Worm (Caenorhabditis elegans) whole organism, L1 larva: ENCODE results near the gene F54D12.10.
A peak's percentile ranks its signal among the peaks of the same experiment; 100 is the strongest.

Source experiments
- C16A3.4 ChIP-seq: fragments of 150-350 bp; optimal IDR thresholded peaks from 2 replicates; lab custom pipeline; 2014; ENCODE audit warnings: missing biosample characterization, missing genetic modification characterization
- F16B12.6 ChIP-seq: fragments of 150-350 bp; optimal IDR thresholded peaks from 2 replicates; lab custom pipeline; 2014; ENCODE audit warnings: missing biosample characterization, missing genetic modification characterization
- aha-1 ChIP-seq: fragments of 150-350 bp; optimal IDR thresholded peaks from 2 replicates; lab custom pipeline; 2014; ENCODE audit warnings: missing biosample characterization, missing genetic modification characterization
- blmp-1 ChIP-seq: fragments of 150-350 bp; optimal IDR thresholded peaks from 2 replicates; lab custom pipeline; 2014; ENCODE audit warnings: missing biosample characterization, missing genetic modification characterization
- ces-1 ChIP-seq: fragments of 150-350 bp; optimal IDR thresholded peaks from 2 replicates; lab custom pipeline; 2014; ENCODE audit warnings: missing biosample characterization, missing genetic modification reagents, missing genetic modification characterization
- dpl-1 ChIP-seq, 3 experiments: fragments of 150-350 bp in 2 of 3; sonication (generic microtip) in 1 of 3; optimal IDR thresholded peaks; 2 replicates each; lab custom pipeline; 2014 to 2017; ENCODE audit warnings: missing biosample characterization in 3 of 3, missing genetic modification characterization in 3 of 3, missing genetic modification reagents in 3 of 3
- dsc-1 ChIP-seq: sonication (generic microtip); optimal IDR thresholded peaks from 2 replicates; lab custom pipeline; 2016; ENCODE audit warnings: mild to moderate bottlenecking, missing genetic modification characterization, missing compliant biosample characterization
- efl-1 ChIP-seq, 4 experiments: fragments of 150-350 bp; optimal IDR thresholded peaks in 3 of 4; peaks in 1 of 4; 1 replicate in 1 of 4; 2 replicates in 3 of 4; lab custom pipeline; 2014; ENCODE audit warnings: missing biosample characterization in 2 of 4, missing genetic modification characterization in 2 of 4, missing genetic modification reagents in 2 of 4
- elt-2 ChIP-seq: sonication (generic microtip); optimal IDR thresholded peaks from 2 replicates; lab custom pipeline; 2016; ENCODE audit warnings: missing genetic modification characterization, mild to moderate bottlenecking, inconsistent platforms, missing compliant biosample characterization, missing genetic modification reagents
- fkh-4 ChIP-seq: sonication (generic microtip); optimal IDR thresholded peaks from 2 replicates; lab custom pipeline; 2016; ENCODE audit warnings: missing compliant biosample characterization, missing genetic modification characterization, borderline replicate concordance
- fos-1 ChIP-seq: fragments of 150-350 bp; optimal IDR thresholded peaks from 2 replicates; lab custom pipeline; 2014; ENCODE audit warnings: missing biosample characterization, missing genetic modification characterization
- grh-1 ChIP-seq: fragments of 200-800 bp; sonication (Bioruptor generic); IDR thresholded peaks from 2 replicates; pipeline ENCODE4 v1.3.6; 2022; ENCODE audit warnings: missing genetic modification reagents, missing genetic modification characterization, missing compliant biosample characterization
- hlh-17 ChIP-seq: fragments of 200-800 bp; sonication (Bioruptor generic); optimal IDR thresholded peaks from 2 replicates; lab custom pipeline; 2018; ENCODE audit warnings: missing genetic modification characterization, mild to moderate bottlenecking, missing compliant biosample characterization, moderate library complexity, borderline replicate concordance
- hlh-4 ChIP-seq: sonication (generic microtip); optimal IDR thresholded peaks from 2 replicates; lab custom pipeline; 2016; ENCODE audit warnings: mild to moderate bottlenecking, missing genetic modification characterization, missing compliant biosample characterization
- isw-1 ChIP-seq: fragments of 200-800 bp; sonication (Bioruptor generic); IDR thresholded peaks from 2 replicates; pipeline ENCODE4 v1.3.6; 2022; ENCODE audit warnings: missing genetic modification characterization, missing compliant biosample characterization
- jun-1 ChIP-seq: fragments of 150-350 bp; optimal IDR thresholded peaks from 2 replicates; lab custom pipeline; 2014; ENCODE audit warnings: missing biosample characterization, missing genetic modification reagents, missing genetic modification characterization
- lin-14 ChIP-seq: fragments of 200-800 bp; sonication (Bioruptor generic); optimal IDR thresholded peaks from 2 replicates; lab custom pipeline; 2018; ENCODE audit warnings: mild to moderate bottlenecking, missing genetic modification characterization, moderate library complexity, missing compliant biosample characterization
- lin-35 ChIP-seq, 2 experiments: fragments of 150-350 bp; optimal IDR thresholded peaks; 2 replicates each; lab custom pipeline; 2014; ENCODE audit warnings: missing biosample characterization in 2 of 2, missing genetic modification characterization in 2 of 2, missing genetic modification reagents in 2 of 2
- lir-3 ChIP-seq: sonication (generic microtip); optimal IDR thresholded peaks from 2 replicates; lab custom pipeline; 2016; ENCODE audit warnings: mild to moderate bottlenecking, missing genetic modification characterization, moderate library complexity, missing compliant biosample characterization; ENCODE audit not compliant: poor library complexity
- mep-1 ChIP-seq: fragments of 150-350 bp; optimal IDR thresholded peaks from 2 replicates; lab custom pipeline; 2014; ENCODE audit warnings: missing biosample characterization, missing genetic modification characterization
- nhr-19 ChIP-seq: fragments of 200-800 bp; sonication (Bioruptor generic); conservative IDR thresholded peaks from 2 replicates; pipeline ENCODE4 v1.3.6; 2022; ENCODE audit warnings: missing genetic modification characterization, missing compliant biosample characterization
- nhr-47 ChIP-seq: sonication (generic microtip); optimal IDR thresholded peaks from 2 replicates; lab custom pipeline; 2016; ENCODE audit warnings: mild to moderate bottlenecking, missing genetic modification characterization, moderate library complexity, missing compliant biosample characterization
- nhr-76 ChIP-seq: sonication (generic microtip); optimal IDR thresholded peaks from 2 replicates; lab custom pipeline; 2017; ENCODE audit warnings: missing biosample characterization, missing genetic modification characterization
- nhr-85 ChIP-seq: sonication (generic microtip); peaks from one replicate; lab custom pipeline; 2016; ENCODE audit warnings: missing genetic modification characterization, inconsistent platforms, missing compliant biosample characterization
- nhr-90 ChIP-seq: sonication (generic microtip); optimal IDR thresholded peaks from 2 replicates; lab custom pipeline; 2016; ENCODE audit warnings: mild to moderate bottlenecking, missing genetic modification characterization, missing compliant biosample characterization; ENCODE audit not compliant: poor library complexity
- pqm-1 ChIP-seq: sonication (generic microtip); optimal IDR thresholded peaks from 3 replicates; lab custom pipeline; 2017; ENCODE audit warnings: missing biosample characterization, missing genetic modification characterization
- rnt-1 ChIP-seq: sonication (generic microtip); optimal IDR thresholded peaks from 2 replicates; lab custom pipeline; 2016; ENCODE audit warnings: mild to moderate bottlenecking, missing genetic modification characterization, moderate library complexity, missing compliant biosample characterization
- sox-4 ChIP-seq: sonication (generic microtip); optimal IDR thresholded peaks from 2 replicates; lab custom pipeline; 2016; ENCODE audit warnings: missing genetic modification characterization, missing compliant biosample characterization
- sup-37 ChIP-seq: fragments of 200-800 bp; sonication (Bioruptor generic); optimal IDR thresholded peaks from 2 replicates; lab custom pipeline; 2018; ENCODE audit warnings: mild to moderate bottlenecking, missing genetic modification characterization, missing compliant biosample characterization
- tbx-2 ChIP-seq: sonication (generic microtip); optimal IDR thresholded peaks from 2 replicates; lab custom pipeline; 2016; ENCODE audit warnings: missing genetic modification characterization, missing compliant biosample characterization
- tlp-1 ChIP-seq: fragments of 150-350 bp; optimal IDR thresholded peaks from 2 replicates; lab custom pipeline; 2014; ENCODE audit warnings: missing biosample characterization, missing genetic modification characterization
- xbp-1 ChIP-seq: sonication (generic microtip); optimal IDR thresholded peaks from 2 replicates; lab custom pipeline; 2016; ENCODE audit warnings: missing genetic modification characterization, missing compliant biosample characterization
- zag-1 ChIP-seq: fragments of 150-350 bp; optimal IDR thresholded peaks from 2 replicates; lab custom pipeline; 2014; ENCODE audit warnings: missing biosample characterization, missing genetic modification characterization
- ztf-11 ChIP-seq, 2 experiments: sonication (generic microtip); optimal IDR thresholded peaks; 2 replicates each; lab custom pipeline; 2016 to 2017; ENCODE audit warnings: missing genetic modification characterization in 2 of 2, missing biosample characterization in 1 of 2, missing compliant biosample characterization in 1 of 2

F54D12.10 gene

DNA sequence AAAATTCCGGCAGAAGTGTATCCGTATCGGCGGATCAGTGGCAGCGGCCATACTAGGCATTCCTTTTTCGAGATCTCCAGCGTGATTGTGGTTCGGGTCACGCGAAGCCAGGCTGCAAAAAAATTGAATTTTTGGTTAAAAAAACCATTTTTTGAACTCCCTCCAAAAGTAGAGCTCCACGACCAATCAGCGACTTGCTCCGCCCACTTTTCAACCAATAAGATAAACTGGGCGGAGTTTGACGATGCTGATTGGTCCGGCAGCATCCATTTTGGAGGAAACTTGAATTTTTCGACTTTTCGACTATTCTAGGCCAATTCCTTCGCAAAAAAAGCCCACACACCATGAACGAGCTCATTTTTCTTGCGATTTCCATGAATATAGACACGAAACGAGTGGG lies 3.7 kb downstream of the F54D12.10 start:
- TF ChIP-seq fos-1 (tag; lab: Kevin White, UChicago): no peak
- TF ChIP-seq F16B12.6 (tag; lab: Kevin White, UChicago): no peak
- no peak for TF ChIP-seq hlh-17 (GFP tag; lab: Kevin White, UChicago)
- TF ChIP-seq dpl-1 (GFP tag; optimal IDR thresholded peaks at IDR 0.05; lab: Kevin White, UChicago): no peak
- no peak for TF ChIP-seq isw-1
- TF ChIP-seq nhr-85 (tag; lab: Kevin White, UChicago): peak; percentile 14
- TF ChIP-seq, all 84 proteins: peak for 1

DNA sequence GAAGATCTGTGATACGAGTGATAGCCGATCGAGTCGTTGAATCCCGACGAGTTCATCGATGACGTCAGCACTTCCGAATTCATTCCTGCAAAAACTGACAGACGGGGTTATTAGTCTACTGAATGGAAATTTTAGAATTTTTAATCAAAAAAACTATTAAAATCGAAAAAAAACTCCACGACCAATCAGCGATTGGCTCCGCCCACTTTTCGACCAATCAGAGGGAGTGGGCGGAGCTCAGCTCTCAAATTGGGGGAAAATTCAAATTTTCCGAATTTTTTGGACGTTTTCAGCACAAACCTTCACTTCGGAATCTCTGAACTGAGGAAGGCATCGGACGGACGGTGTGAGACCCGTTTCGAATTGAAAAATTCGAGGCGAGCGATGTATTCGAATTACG lies 5.2 kb downstream of the F54D12.10 start:
- TF ChIP-seq efl-1 (optimal IDR thresholded peaks at IDR 0.05; lab: Kevin White, UChicago) (no peak), efl-1 (GFP tag; optimal IDR thresholded peaks at IDR 0.05 in 1 of 2; lab: Kevin White, UChicago) (peak in 1 of 2 experiments; percentile 18), C16A3.4 (no peak)
- TF ChIP-seq, all 84 proteins: peak for 1

DNA sequence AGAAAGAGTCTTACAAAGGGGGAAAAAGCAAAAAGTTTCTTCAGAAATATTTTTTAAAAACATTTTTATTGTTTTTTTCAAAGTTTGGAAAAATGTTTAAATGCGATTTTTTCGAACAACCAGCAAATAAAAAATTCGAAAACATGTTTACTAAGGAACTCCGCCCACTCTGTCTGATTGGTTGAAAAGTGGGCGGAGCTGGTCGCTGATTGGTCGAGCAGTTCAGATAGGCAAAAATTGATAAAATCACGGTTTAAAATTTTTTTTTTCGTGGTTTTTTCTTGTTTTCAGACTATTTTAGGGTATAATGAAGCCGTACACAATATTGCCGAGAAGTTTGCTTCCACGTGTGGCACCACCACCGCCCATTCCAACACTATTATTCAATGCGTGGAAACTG lies 6.0 kb downstream of the F54D12.10 start:
- peak; percentile 52 for TF ChIP-seq nhr-85 (tag; lab: Kevin White, UChicago)
- TF ChIP-seq grh-1 (GFP tag; lab: Robert Waterston, UW): no peak
- TF ChIP-seq rnt-1: no peak

DNA sequence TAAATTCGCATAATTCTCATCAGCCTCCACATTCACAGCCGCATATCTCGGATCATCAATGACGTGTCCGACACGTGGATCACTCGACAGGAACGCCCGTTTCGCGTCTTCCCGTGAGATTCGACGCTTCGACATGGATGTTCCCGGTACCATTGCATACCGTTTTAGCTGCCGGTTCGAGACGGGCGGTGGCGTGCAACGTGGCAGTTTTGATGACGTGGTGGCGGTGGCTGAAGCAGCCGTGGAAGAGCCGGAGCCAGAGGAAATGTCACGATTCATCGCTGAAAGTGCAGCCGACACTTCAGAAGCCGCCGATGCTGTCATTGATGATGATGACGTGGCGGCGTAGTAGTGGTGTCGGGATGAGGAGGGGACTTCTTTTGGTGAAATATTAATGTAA lies 6.6 kb downstream of the F54D12.10 start:
- peak in 1 of 2 experiments; percentile 0 for TF ChIP-seq ztf-11 (tag; optimal IDR thresholded peaks at IDR 0.05; lab: Kevin White, UChicago)
- no peak for TF ChIP-seq sox-4 (tag; lab: Kevin White, UChicago)
- TF ChIP-seq nhr-47 (tag; lab: Kevin White, UChicago): no peak

DNA sequence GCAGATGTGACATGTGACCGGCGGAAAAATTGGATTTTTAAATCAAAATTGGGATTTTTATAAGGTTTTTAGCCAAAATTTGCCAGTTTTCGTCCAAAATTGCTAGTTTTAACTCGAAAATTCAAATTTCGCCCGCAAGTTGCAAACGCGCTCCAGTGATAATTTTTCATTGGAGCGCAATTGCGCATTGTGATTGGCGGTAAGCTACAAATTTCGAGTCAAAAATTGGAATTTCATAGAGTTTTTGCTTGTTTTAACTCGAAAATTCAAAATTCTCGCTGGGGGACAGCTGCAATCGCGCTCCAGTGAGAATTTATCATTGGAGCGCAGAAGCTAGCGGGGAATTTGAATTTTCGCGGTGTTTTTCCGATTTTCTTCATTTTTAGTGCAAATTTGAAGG lies 8.8 kb downstream of the F54D12.10 start:
- TF ChIP-seq lir-3 (tag; lab: Kevin White, UChicago) (no peak), elt-2 (tag; lab: Kevin White, UChicago) (no peak), sup-37 (GFP tag; lab: Kevin White, UChicago) (no peak), nhr-76 (no peak), hlh-4 (tag; lab: Kevin White, UChicago) (no peak), ces-1 (GFP tag; lab: Kevin White, UChicago) (no peak), tbx-2 (tag; lab: Kevin White, UChicago) (no peak), blmp-1 (tag; lab: Kevin White, UChicago) (no peak), fkh-4 (tag; lab: Kevin White, UChicago) (no peak), nhr-47 (tag; lab: Kevin White, UChicago) (no peak), aha-1 (tag; lab: Kevin White, UChicago) (no peak), nhr-90 (tag; lab: Kevin White, UChicago) (no peak)

DNA sequence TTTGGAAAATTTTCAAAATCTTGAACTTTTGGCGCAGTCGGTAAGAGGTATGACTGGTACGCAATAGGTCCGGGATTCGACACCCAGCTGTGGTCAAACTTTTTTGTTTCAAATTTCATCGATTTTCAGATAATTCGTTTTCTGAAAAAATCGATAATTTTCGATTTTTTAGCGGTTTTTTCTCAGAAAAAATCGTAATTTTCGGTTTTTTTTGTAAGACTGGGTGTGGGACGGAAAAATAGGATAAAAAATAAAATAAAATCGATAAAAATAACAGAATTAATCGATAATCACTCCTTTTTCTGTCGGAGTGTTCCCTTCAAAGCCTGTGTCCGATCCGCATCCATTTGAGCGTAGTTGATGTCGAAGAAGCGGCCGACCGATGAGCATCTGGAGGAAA lies 9.4 kb downstream of the F54D12.10 start:
- TF ChIP-seq nhr-19 (GFP tag; lab: Robert Waterston, UW) (no peak), jun-1 (tag; lab: Kevin White, UChicago) (no peak), lin-35 (GFP tag; optimal IDR thresholded peaks at IDR 0.05; lab: Kevin White, UChicago) (no peak)

DNA sequence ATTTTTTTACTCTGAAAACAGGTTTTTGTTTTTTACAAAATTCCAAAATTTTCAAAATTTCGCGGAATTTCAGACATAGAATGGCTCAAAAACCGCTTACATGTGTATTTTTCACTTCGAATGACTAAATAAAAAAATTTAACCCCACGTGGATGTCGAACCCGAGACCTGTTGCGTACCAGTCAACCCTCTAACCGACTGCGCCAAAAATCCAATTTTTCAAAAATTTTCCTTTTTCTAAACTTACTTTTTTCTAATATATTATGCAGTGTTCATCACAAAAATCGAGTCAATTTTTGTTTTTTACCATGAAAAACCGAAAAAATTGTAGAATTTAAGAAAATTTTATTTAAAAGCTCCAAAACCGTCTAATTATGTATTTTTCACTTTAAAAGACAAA lies 12.2 kb downstream of the F54D12.10 start:
- no peak for TF ChIP-seq pqm-1
- TF ChIP-seq lin-14 (GFP tag; lab: Kevin White, UChicago): no peak
- no peak for TF ChIP-seq zag-1 (tag; lab: Kevin White, UChicago)
- no peak for TF ChIP-seq C16A3.4
- no peak for TF ChIP-seq xbp-1 (tag; lab: Kevin White, UChicago)
- TF ChIP-seq dsc-1 (tag; lab: Kevin White, UChicago): no peak
- no peak for TF ChIP-seq tlp-1 (tag; lab: Kevin White, UChicago)
- TF ChIP-seq mep-1 (tag; lab: Kevin White, UChicago): no peak
- no peak for TF ChIP-seq nhr-76
